Worm (Caenorhabditis elegans): ENCODE measurements around the gene tag-191.

Gene tag-191

ce11 chrV:14503065-14503464 is 33.1 kb downstream of the tag-191 start:
- TF ChIP-seq odd-2 (tag; optimal IDR thresholded peaks at IDR 0.05) = no peak
- no peak for TF ChIP-seq tbx-2 (tag; optimal IDR thresholded peaks at IDR 0.05)
- no peak for TF ChIP-seq tbx-7 (tag; optimal IDR thresholded peaks at IDR 0.05)
- TF ChIP-seq unc-42 (tag; optimal IDR thresholded peaks at IDR 0.05) = no peak
- TF ChIP-seq fax-1 (tag; optimal IDR thresholded peaks at IDR 0.05) = no peak
- TF ChIP-seq ceh-48 (tag; optimal IDR thresholded peaks at IDR 0.05) = no peak
- TF ChIP-seq elt-2 (tag; optimal IDR thresholded peaks at IDR 0.05) = peak; percentile 47
- no peak for TF ChIP-seq ceh-22 (tag; optimal IDR thresholded peaks at IDR 0.05)

DNA sequence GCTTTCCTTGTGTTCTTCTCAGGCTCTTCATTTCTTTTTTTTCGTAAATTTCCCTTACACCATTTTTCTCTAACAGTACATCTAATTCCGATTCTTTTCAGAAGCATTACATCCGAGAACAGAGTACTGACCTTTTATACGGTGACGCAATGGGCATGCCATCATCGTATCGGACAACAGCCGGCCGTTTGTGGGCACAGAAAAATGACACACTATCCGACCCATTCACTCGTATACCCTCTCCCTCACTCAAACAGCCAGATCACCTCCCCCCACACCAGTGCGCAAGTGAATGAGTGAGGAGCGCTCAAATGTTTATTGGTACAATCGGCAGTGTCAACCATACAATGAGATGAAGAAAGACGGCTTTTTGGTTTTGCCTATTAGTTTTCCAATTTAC is 35.0 kb downstream of the tag-191 start, which contains the start of gene R02D5.24:
Gene R02D5.24 (plus strand): TSS at position 205 of the 400 bp plus-strand sequence.
- TF ChIP-seq hlh-6 (tag; optimal IDR thresholded peaks at IDR 0.05) (no peak), ceh-19 (GFP tag; optimal IDR thresholded peaks at IDR 0.05) (peak; percentile 15), unc-55 (GFP tag; optimal IDR thresholded peaks at IDR 0.05) (no peak), elt-2 (tag; optimal IDR thresholded peaks at IDR 0.05) (peak; percentile 31), pha-4 (tag; optimal IDR thresholded peaks at IDR 0.05) (no peak), syd-9 (tag; optimal IDR thresholded peaks at IDR 0.05) (peak; percentile 8), ceh-2 (tag; optimal IDR thresholded peaks at IDR 0.05) (no peak), ceh-22 (tag; optimal IDR thresholded peaks at IDR 0.05) (peak; percentile 8), ceh-14 (tag; optimal IDR thresholded peaks at IDR 0.05) (no peak), F13H6.1 (tag; optimal IDR thresholded peaks at IDR 0.05) (no peak), ceh-18 (tag; optimal IDR thresholded peaks at IDR 0.05) (no peak), pax-1 (tag; optimal IDR thresholded peaks at IDR 0.05) (no peak), ceh-6 (GFP tag; optimal IDR thresholded peaks at IDR 0.05) (no peak), tbx-2 (tag; optimal IDR thresholded peaks at IDR 0.05) (peak; percentile 8), ceh-24 (tag; optimal IDR thresholded peaks at IDR 0.05) (no peak), ref-2 (tag; optimal IDR thresholded peaks at IDR 0.05) (peak; percentile 34)

ce11 chrV:14500554-14500953 is 35.6 kb downstream of the tag-191 start:
- TF ChIP-seq fkh-6 (tag; optimal IDR thresholded peaks at IDR 0.05) = no peak
- no peak for TF ChIP-seq lin-11 (tag; optimal IDR thresholded peaks at IDR 0.05)
- peak; percentile 15 for TF ChIP-seq ceh-31 (tag; optimal IDR thresholded peaks at IDR 0.05)
- no peak for TF ChIP-seq nhr-232 (tag; optimal IDR thresholded peaks at IDR 0.05)

ce11 chrV:14499074-14499864 is 36.9 kb downstream of the tag-191 start:
- TF ChIP-seq hlh-15 (tag; optimal IDR thresholded peaks at IDR 0.05) (no peak), mec-3 (tag; optimal IDR thresholded peaks at IDR 0.05; ENCODE audit: borderline replicate concordance) (no peak), tbx-7 (tag; optimal IDR thresholded peaks at IDR 0.05) (no peak), fax-1 (tag; optimal IDR thresholded peaks at IDR 0.05) (no peak), ceh-30 (tag; optimal IDR thresholded peaks at IDR 0.05) (no peak), fkh-10 (GFP tag; optimal IDR thresholded peaks at IDR 0.05) (no peak), sox-4 (tag; optimal IDR thresholded peaks at IDR 0.05) (no peak), unc-86 (tag; optimal IDR thresholded peaks at IDR 0.05) (no peak), K09A11.1 (tag; optimal IDR thresholded peaks at IDR 0.05; ENCODE audit: insufficient read depth) (no peak)

ce11 chrV:14498204-14498603 is 38.0 kb downstream of the tag-191 start:
- TF ChIP-seq madf-2 (tag; optimal IDR thresholded peaks at IDR 0.05) (no peak), sdc-2 (tag; optimal IDR thresholded peaks at IDR 0.05) (no peak), pag-3 (tag; optimal IDR thresholded peaks at IDR 0.05; ENCODE audit: borderline replicate concordance) (no peak), nhr-232 (tag; optimal IDR thresholded peaks at IDR 0.05) (no peak), ceh-31 (tag; optimal IDR thresholded peaks at IDR 0.05) (peak; percentile 29), elt-2 (tag; optimal IDR thresholded peaks at IDR 0.05) (peak; percentile 29), ttx-3 (tag; optimal IDR thresholded peaks at IDR 0.05) (no peak), ceh-18 (tag; optimal IDR thresholded peaks at IDR 0.05) (no peak), rnt-1 (tag; optimal IDR thresholded peaks at IDR 0.05) (no peak), ahr-1 (tag; optimal IDR thresholded peaks at IDR 0.05) (no peak), unc-3 (GFP tag; conservative IDR thresholded peaks at IDR 0.05) (no peak), unc-3 (tag; optimal IDR thresholded peaks at IDR 0.05) (no peak), hlh-30 (tag; optimal IDR thresholded peaks at IDR 0.05; ENCODE audit: insufficient read depth) (no peak), pqm-1 (tag; optimal IDR thresholded peaks at IDR 0.05) (no peak), nfya-1 (tag; optimal IDR thresholded peaks at IDR 0.05) (peak; percentile 32), elt-4 (tag; optimal IDR thresholded peaks at IDR 0.05) (no peak), T23F11.4 (GFP tag; optimal IDR thresholded peaks at IDR 0.05) (no peak), pax-1 (tag; optimal IDR thresholded peaks at IDR 0.05) (no peak)
